Worm (Caenorhabditis elegans) whole organism, late embryonic: ENCODE measurements around the gene F14D7.6.

ENCODE experiments used
- C08G9.2 ChIP-seq: sonication (generic microtip); optimal IDR thresholded peaks from 2 replicates; lab custom pipeline; 2016; ENCODE audit warnings: mild to moderate bottlenecking, missing genetic modification characterization, moderate library complexity, missing compliant biosample characterization
- C38D4.7 ChIP-seq: fragments of 200-800 bp; sonication (Bioruptor generic); optimal IDR thresholded peaks from 2 replicates; lab custom pipeline; 2018; ENCODE audit warnings: mild to moderate bottlenecking, missing genetic modification characterization, moderate library complexity, missing compliant biosample characterization
- F13H6.1 ChIP-seq: sonication (generic microtip); optimal IDR thresholded peaks from 2 replicates; lab custom pipeline; 2016; ENCODE audit warnings: missing genetic modification characterization, missing compliant biosample characterization
- K02D7.2 ChIP-seq: sonication (generic microtip); optimal IDR thresholded peaks from 2 replicates; lab custom pipeline; 2017; ENCODE audit warnings: mild to moderate bottlenecking, missing genetic modification characterization, missing compliant biosample characterization
- K09A11.1 ChIP-seq: sonication (generic microtip); optimal IDR thresholded peaks from 2 replicates; lab custom pipeline; 2017; ENCODE audit warnings: antibody characterized with exemption, mild to moderate bottlenecking, missing genetic modification characterization, missing compliant biosample characterization; ENCODE audit not compliant: insufficient read depth
- ahr-1 ChIP-seq: sonication (generic microtip); optimal IDR thresholded peaks from 2 replicates; lab custom pipeline; 2016; ENCODE audit warnings: missing genetic modification characterization, missing compliant biosample characterization
- ama-1 ChIP-seq: fragments of 150-350 bp; optimal IDR thresholded peaks from 2 replicates; lab custom pipeline; 2014
- ceh-14 ChIP-seq: sonication (generic microtip); optimal IDR thresholded peaks from 2 replicates; lab custom pipeline; 2016; ENCODE audit warnings: missing genotype, missing genetic modification characterization, missing compliant biosample characterization
- ceh-2 ChIP-seq: sonication (generic microtip); optimal IDR thresholded peaks from 2 replicates; lab custom pipeline; 2016; ENCODE audit warnings: missing genotype, missing genetic modification characterization, missing compliant biosample characterization
- ceh-22 ChIP-seq: sonication (generic microtip); optimal IDR thresholded peaks from 2 replicates; lab custom pipeline; 2017; ENCODE audit warnings: missing biosample characterization, missing genetic modification characterization
- ceh-24 ChIP-seq: sonication (generic microtip); optimal IDR thresholded peaks from 2 replicates; lab custom pipeline; 2016; ENCODE audit warnings: mild to moderate bottlenecking, missing genetic modification characterization, missing compliant biosample characterization
- ceh-31 ChIP-seq: sonication (generic microtip); optimal IDR thresholded peaks from 2 replicates; lab custom pipeline; 2016; ENCODE audit warnings: missing genetic modification characterization, missing compliant biosample characterization
- ceh-34 ChIP-seq: sonication (generic microtip); optimal IDR thresholded peaks from 2 replicates; lab custom pipeline; 2016; ENCODE audit warnings: mild to moderate bottlenecking, missing genetic modification characterization, missing compliant biosample characterization
- ceh-45 ChIP-seq: fragments of 200-800 bp; sonication (Bioruptor generic); IDR thresholded peaks from 2 replicates; pipeline ENCODE4 v1.3.6; 2022; ENCODE audit warnings: missing genetic modification reagents, missing genetic modification characterization, missing compliant biosample characterization
- che-1 ChIP-seq: sonication (generic microtip); optimal IDR thresholded peaks from 2 replicates; lab custom pipeline; 2016; ENCODE audit warnings: mild to moderate bottlenecking, missing genetic modification characterization, missing compliant biosample characterization
- dve-1 ChIP-seq: sonication (generic microtip); optimal IDR thresholded peaks from 2 replicates; lab custom pipeline; 2017; ENCODE audit warnings: antibody characterized with exemption, mild to moderate bottlenecking, missing genetic modification characterization, missing compliant biosample characterization
- elt-2 ChIP-seq: sonication (generic microtip); optimal IDR thresholded peaks from 2 replicates; lab custom pipeline; 2016; ENCODE audit warnings: missing genetic modification reagents, missing genetic modification characterization, missing compliant biosample characterization
- ets-4 ChIP-seq: sonication (generic microtip); optimal IDR thresholded peaks from 2 replicates; lab custom pipeline; 2016; ENCODE audit warnings: missing genetic modification characterization, missing compliant biosample characterization
- eyg-1 ChIP-seq: sonication (generic microtip); optimal IDR thresholded peaks from 2 replicates; lab custom pipeline; 2016; ENCODE audit warnings: missing genotype, missing genetic modification characterization, missing compliant biosample characterization
- fkh-6 ChIP-seq: sonication (generic microtip); optimal IDR thresholded peaks from 2 replicates; lab custom pipeline; 2016; ENCODE audit warnings: missing genetic modification characterization, missing compliant biosample characterization
- gmeb-2 ChIP-seq: sonication (generic microtip); optimal IDR thresholded peaks from 2 replicates; lab custom pipeline; 2016; ENCODE audit warnings: missing genetic modification characterization, inconsistent platforms, missing compliant biosample characterization
- hlh-30 ChIP-seq: sonication (generic microtip); optimal IDR thresholded peaks from 2 replicates; lab custom pipeline; 2017; ENCODE audit warnings: antibody characterized with exemption, missing genetic modification characterization, missing compliant biosample characterization; ENCODE audit not compliant: insufficient read depth
- hlh-8 ChIP-seq: sonication (generic microtip); optimal IDR thresholded peaks from 2 replicates; lab custom pipeline; 2016; ENCODE audit warnings: missing genotype, missing genetic modification characterization, missing compliant biosample characterization
- madf-2 ChIP-seq: sonication (generic microtip); optimal IDR thresholded peaks from 2 replicates; lab custom pipeline; 2017; ENCODE audit warnings: missing genetic modification characterization, missing compliant biosample characterization
- nhr-232 ChIP-seq: sonication (generic microtip); optimal IDR thresholded peaks from 2 replicates; lab custom pipeline; 2016; ENCODE audit warnings: missing genetic modification characterization, missing compliant biosample characterization
- npax-4 ChIP-seq: sonication (generic microtip); optimal IDR thresholded peaks from 2 replicates; lab custom pipeline; 2016; ENCODE audit warnings: missing genetic modification characterization, missing compliant biosample characterization
- odd-2 ChIP-seq: sonication (generic microtip); optimal IDR thresholded peaks from 2 replicates; lab custom pipeline; 2017; ENCODE audit warnings: antibody characterized with exemption, mild to moderate bottlenecking, missing genetic modification characterization, missing compliant biosample characterization
- pag-3 ChIP-seq: sonication (generic microtip); optimal IDR thresholded peaks from 2 replicates; lab custom pipeline; 2016; ENCODE audit warnings: missing compliant biosample characterization, missing genetic modification characterization, borderline replicate concordance
- pax-1 ChIP-seq: fragments of 150-350 bp; optimal IDR thresholded peaks from 2 replicates; lab custom pipeline; 2014; ENCODE audit warnings: missing biosample characterization, missing genetic modification characterization
- pha-4 ChIP-seq: fragments of 150-350 bp; optimal IDR thresholded peaks from 2 replicates; lab custom pipeline; 2018; ENCODE audit warnings: missing biosample characterization, missing genetic modification reagents, missing genetic modification characterization
- pqm-1 ChIP-seq: sonication (generic microtip); optimal IDR thresholded peaks from 2 replicates; lab custom pipeline; 2016; ENCODE audit warnings: missing genetic modification characterization, missing compliant biosample characterization
- ref-2 ChIP-seq: sonication (generic microtip); optimal IDR thresholded peaks from 2 replicates; lab custom pipeline; 2016; ENCODE audit warnings: missing genetic modification characterization, missing compliant biosample characterization
- rnt-1 ChIP-seq: sonication (generic microtip); optimal IDR thresholded peaks from 2 replicates; lab custom pipeline; 2016; ENCODE audit warnings: missing genetic modification characterization, missing compliant biosample characterization
- sdc-2 ChIP-seq: sonication (generic microtip); optimal IDR thresholded peaks from 2 replicates; lab custom pipeline; 2016; ENCODE audit warnings: missing genotype, missing genetic modification characterization, missing compliant biosample characterization
- sox-2 ChIP-seq: fragments of 200-800 bp; sonication (Bioruptor generic); IDR thresholded peaks from 2 replicates; pipeline ENCODE4 v1.3.6; 2022; ENCODE audit warnings: missing genetic modification reagents, missing genetic modification characterization, missing compliant biosample characterization
- sox-4 ChIP-seq: sonication (generic microtip); optimal IDR thresholded peaks from 2 replicates; lab custom pipeline; 2017; ENCODE audit warnings: mild to moderate bottlenecking, missing genetic modification characterization, inconsistent platforms, missing compliant biosample characterization
- syd-9 ChIP-seq: sonication (generic microtip); optimal IDR thresholded peaks from 2 replicates; lab custom pipeline; 2016; ENCODE audit warnings: mild to moderate bottlenecking, missing genetic modification characterization, moderate library complexity, missing compliant biosample characterization
- tbx-2 ChIP-seq: sonication (generic microtip); optimal IDR thresholded peaks from 2 replicates; lab custom pipeline; 2016; ENCODE audit warnings: missing genetic modification characterization, missing compliant biosample characterization
- tbx-7 ChIP-seq: sonication (generic microtip); optimal IDR thresholded peaks from 2 replicates; lab custom pipeline; 2016; ENCODE audit warnings: missing genotype, missing genetic modification characterization, missing compliant biosample characterization
- unc-3 ChIP-seq, 2 experiments: fragments of 200-800 bp in 1 of 2; sonication (Bioruptor generic) in 1 of 2; sonication (generic microtip) in 1 of 2; conservative IDR thresholded peaks in 1 of 2; optimal IDR thresholded peaks in 1 of 2; 2 replicates each; pipeline versions ENCODE4 v1.3.6 to Lab custom; 2016 to 2022; ENCODE audit warnings: missing compliant biosample characterization in 2 of 2, missing genetic modification characterization in 2 of 2, missing genetic modification reagents in 1 of 2
- unc-55 ChIP-seq: sonication (generic microtip); optimal IDR thresholded peaks from 2 replicates; lab custom pipeline; 2017; ENCODE audit warnings: missing biosample characterization, missing genetic modification reagents, missing genetic modification characterization
- unc-86 ChIP-seq: sonication (generic microtip); optimal IDR thresholded peaks from 2 replicates; lab custom pipeline; 2016; ENCODE audit warnings: missing genetic modification characterization, missing compliant biosample characterization
- zip-5 ChIP-seq: sonication (generic microtip); optimal IDR thresholded peaks from 2 replicates; lab custom pipeline; 2016; ENCODE audit warnings: missing genetic modification characterization, missing compliant biosample characterization
- ztf-16 ChIP-seq: sonication (generic microtip); optimal IDR thresholded peaks from 2 replicates; lab custom pipeline; 2017; ENCODE audit warnings: missing genetic modification characterization, missing compliant biosample characterization

F14D7.6 gene

DNA sequence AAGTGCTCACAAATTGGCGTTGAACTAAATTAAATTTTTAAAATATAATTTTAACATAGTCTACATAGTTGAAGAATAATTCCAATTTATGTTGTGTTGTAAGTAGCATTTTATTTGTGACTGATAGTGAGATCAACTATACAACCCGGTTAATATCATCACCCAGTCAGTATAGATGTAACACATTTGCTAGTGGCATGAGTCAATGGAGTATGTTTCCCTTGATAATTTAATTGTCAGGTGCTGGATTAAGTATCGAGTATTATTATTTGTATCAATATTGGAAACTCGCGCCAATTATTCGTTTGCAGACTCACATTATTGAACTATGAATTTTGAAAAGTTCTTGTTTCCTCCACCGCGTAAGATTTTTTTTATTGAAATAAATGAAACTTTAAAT, 33.7 kb downstream of the F14D7.6 start, which contains the start of gene srm-5:
Gene srm-5, plus strand, starts transcription at position 301 of the 400 bp plus-strand sequence.
- TF ChIP-seq ceh-31 (tag; lab: Kevin White, UChicago), result no peak
- TF ChIP-seq ets-4 (tag; lab: Kevin White, UChicago), result no peak
- TF ChIP-seq zip-5, result no peak
- TF ChIP-seq fkh-6, result no peak
- TF ChIP-seq C08G9.2 (tag; lab: Kevin White, UChicago), result no peak
- no peak for TF ChIP-seq sdc-2
- no peak for TF ChIP-seq ceh-14 (tag; lab: Kevin White, UChicago)
- no peak for TF ChIP-seq hlh-30 (tag; lab: Kevin White, UChicago)
- no peak for TF ChIP-seq sox-2 (GFP tag; lab: Robert Waterston, UW)
- TF ChIP-seq pha-4 (tag; lab: Kevin White, UChicago), result no peak
- no peak for TF ChIP-seq ama-1 (lab: Kevin White, UChicago)
- TF ChIP-seq ztf-16 (tag; lab: Kevin White, UChicago), result no peak
- TF ChIP-seq pag-3, result no peak
- no peak for TF ChIP-seq nhr-232 (tag; lab: Kevin White, UChicago)
- no peak for TF ChIP-seq ceh-45 (GFP tag; lab: Robert Waterston, UW)
- no peak for TF ChIP-seq elt-2 (tag; lab: Kevin White, UChicago)
- TF ChIP-seq tbx-7 (tag; lab: Kevin White, UChicago), result no peak

DNA sequence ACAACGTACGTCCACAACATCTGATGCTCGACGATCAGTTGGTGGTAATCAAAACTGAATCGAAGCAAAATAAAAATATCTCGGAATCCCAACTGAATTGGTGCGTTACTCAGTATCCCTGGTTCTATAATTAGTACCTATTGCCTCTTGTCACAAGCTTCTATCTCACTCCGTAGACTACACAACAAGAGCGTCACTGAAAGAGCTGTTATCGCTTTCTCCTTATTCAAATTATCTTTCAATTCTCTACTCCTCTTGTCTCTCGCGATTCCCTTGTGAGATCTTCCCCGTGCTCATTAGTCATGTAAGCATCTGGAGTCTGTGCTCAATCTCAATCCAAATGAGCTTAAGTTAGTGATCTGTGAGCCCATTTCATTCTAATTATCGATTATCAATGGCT, 35.4 kb downstream of the F14D7.6 start, which contains the start of gene srm-6:
Gene srm-6, plus strand, starts transcription at position 301 of the 400 bp plus-strand sequence.
- TF ChIP-seq hlh-8 (tag; lab: Kevin White, UChicago) (no peak), unc-3 (GFP tag; conservative IDR thresholded peaks at IDR 0.05; lab: Robert Waterston, UW) (no peak), unc-3 (tag; optimal IDR thresholded peaks at IDR 0.05; lab: Kevin White, UChicago) (no peak), syd-9 (tag; lab: Kevin White, UChicago) (no peak)

DNA sequence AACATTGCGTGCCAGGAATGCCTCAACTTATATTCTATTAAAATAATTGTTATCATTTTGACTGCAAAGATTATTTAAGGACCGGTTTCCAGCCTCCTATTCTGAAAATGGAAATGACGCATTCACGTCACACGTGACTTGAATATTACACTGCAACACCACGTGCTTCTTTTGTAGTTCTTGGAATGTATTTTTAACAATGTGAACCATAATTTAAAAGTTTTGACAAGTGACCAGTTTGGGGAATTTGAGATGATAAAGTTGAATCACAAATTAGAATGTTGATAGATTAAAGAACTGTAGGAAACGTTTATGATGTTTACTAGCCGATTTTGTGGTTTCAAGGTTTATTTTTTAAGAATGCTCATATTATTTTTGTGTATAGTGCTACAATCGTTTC, 40.5 kb downstream of the F14D7.6 start, which contains the start of gene F47B8.10:
Gene F47B8.10, plus strand, starts transcription at position 301 of the 400 bp plus-strand sequence.
- TF ChIP-seq npax-4 (tag; lab: Kevin White, UChicago) (no peak), fkh-6 (no peak), K02D7.2 (no peak), C38D4.7 (no peak), ceh-22 (tag; lab: Kevin White, UChicago) (no peak), ceh-31 (tag; lab: Kevin White, UChicago) (no peak)

DNA sequence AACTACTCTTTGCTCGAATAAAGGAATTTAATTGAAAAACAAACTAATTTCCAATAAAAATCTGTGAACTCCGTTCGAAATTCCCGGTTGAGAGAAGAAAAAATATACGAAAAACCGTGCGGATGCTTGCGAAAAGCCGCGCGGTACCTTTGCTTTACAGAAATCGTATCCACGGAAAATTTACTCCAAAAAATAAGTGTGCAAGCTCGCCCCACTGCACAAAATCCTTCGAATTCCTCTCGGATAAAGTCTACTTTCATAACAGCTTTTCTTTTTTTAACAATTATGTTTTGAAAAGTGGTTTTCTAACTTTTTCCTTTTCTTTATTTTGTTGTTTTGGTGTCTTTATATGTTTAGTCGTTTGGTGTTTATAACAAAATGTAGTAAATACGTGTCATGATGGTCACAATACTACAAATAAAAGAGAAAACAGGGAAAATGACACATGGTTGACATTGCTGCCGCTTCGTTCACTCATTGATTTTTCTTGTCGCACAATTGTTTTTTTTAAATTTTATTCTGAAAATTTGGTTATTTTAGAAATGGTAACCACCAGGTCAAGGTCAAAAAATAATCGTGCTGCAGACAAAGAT, 46.1 kb downstream of the F14D7.6 start, which contains the start of gene cept-2:
Gene cept-2, plus strand, starts transcription at position 533 of the 593 bp plus-strand sequence.
- TF ChIP-seq K09A11.1 (tag; lab: Kevin White, UChicago) (peak; percentile 21), pha-4 (tag; lab: Kevin White, UChicago) (no peak), tbx-7 (tag; lab: Kevin White, UChicago) (peak; percentile 65), ceh-2 (peak; percentile 55), ama-1 (lab: Kevin White, UChicago) (no peak), ceh-31 (tag; lab: Kevin White, UChicago) (peak; percentile 94), ets-4 (tag; lab: Kevin White, UChicago) (peak; percentile 46), unc-86 (peak; percentile 59), sox-4 (no peak), madf-2 (tag; lab: Kevin White, UChicago) (peak; percentile 44), pax-1 (peak; percentile 75), gmeb-2 (tag; lab: Kevin White, UChicago) (peak; percentile 21), npax-4 (tag; lab: Kevin White, UChicago) (no peak), che-1 (no peak), unc-3 (GFP tag; conservative IDR thresholded peaks at IDR 0.05; lab: Robert Waterston, UW) (no peak), unc-3 (tag; optimal IDR thresholded peaks at IDR 0.05; lab: Kevin White, UChicago) (no peak), ceh-14 (tag; lab: Kevin White, UChicago) (peak; percentile 76), ahr-1 (tag; lab: Kevin White, UChicago) (peak; percentile 57), C08G9.2 (tag; lab: Kevin White, UChicago) (peak; percentile 84), rnt-1 (tag; lab: Kevin White, UChicago) (peak; percentile 84), tbx-2 (tag; lab: Kevin White, UChicago) (peak; percentile 87), odd-2 (tag; lab: Kevin White, UChicago) (no peak), hlh-30 (tag; lab: Kevin White, UChicago) (peak; percentile 4), ceh-34 (tag; lab: Kevin White, UChicago) (peak; percentile 61), ref-2 (tag; lab: Kevin White, UChicago) (peak; percentile 91), dve-1 (tag; lab: Kevin White, UChicago) (peak; percentile 56), ceh-24 (no peak), eyg-1 (no peak), F13H6.1 (peak; percentile 30), unc-55 (GFP tag; lab: Kevin White, UChicago) (no peak), pqm-1 (tag; lab: Kevin White, UChicago) (peak; percentile 8)
